Fruit fly (Drosophila melanogaster) whole organism, embryonic: ENCODE data around the gene CG10005.

ENCODE experiments used
- CG11504 ChIP-seq: fragments of 200-800 bp; sonication (Bioruptor generic); optimal IDR thresholded peaks from 3 replicates; lab custom pipeline; 2019; ENCODE audit warnings: missing biosample characterization, mild to moderate bottlenecking, missing genetic modification characterization, moderate library complexity
- CG11560 ChIP-seq: fragments of 200-800 bp; sonication (Bioruptor generic); IDR thresholded peaks from 3 replicates; pipeline ENCODE4 v1.3.6; 2022; ENCODE audit warnings: missing biosample characterization, missing genetic modification characterization
- CG14050 ChIP-seq: fragments of 200-800 bp; sonication (Bioruptor generic); IDR thresholded peaks from 3 replicates; pipeline ENCODE4 v1.3.6; 2022; ENCODE audit warnings: missing biosample characterization, missing genetic modification characterization
- CG1647 ChIP-seq: fragments of 200-800 bp; sonication (Bioruptor generic); optimal IDR thresholded peaks from 3 replicates; lab custom pipeline; 2016; ENCODE audit warnings: missing biosample characterization, missing genetic modification characterization
- CG34422 ChIP-seq: fragments of 200-800 bp; sonication (Bioruptor generic); IDR thresholded peaks from 3 replicates; pipeline ENCODE4 v1.3.6; 2022; ENCODE audit warnings: missing biosample characterization, missing genetic modification characterization
- CG3847 ChIP-seq: fragments of 200-800 bp; sonication (Bioruptor generic); IDR thresholded peaks from 2 replicates; pipeline ENCODE4 v1.3.6; 2022; ENCODE audit warnings: missing biosample characterization, missing genetic modification characterization
- CG6765 ChIP-seq: fragments of 200-800 bp; sonication (Bioruptor generic); optimal IDR thresholded peaks from 3 replicates; lab custom pipeline; 2017; ENCODE audit warnings: missing biosample characterization, mild to moderate bottlenecking, missing genetic modification characterization
- CG8944 ChIP-seq: fragments of 200-800 bp; sonication (Bioruptor generic); optimal IDR thresholded peaks from 3 replicates; lab custom pipeline; 2016; ENCODE audit warnings: missing biosample characterization, missing genetic modification characterization
- Camta ChIP-seq: fragments of 200-800 bp; sonication (Bioruptor generic); optimal IDR thresholded peaks from 2 replicates; lab custom pipeline; 2016; ENCODE audit warnings: missing biosample characterization, missing genetic modification characterization
- Dfd ChIP-seq, 2 experiments: fragments of >200 bp; optimal IDR thresholded peaks; 2 replicates each; lab custom pipeline; 2017; ENCODE audit warnings: missing biosample characterization in 2 of 2, missing genetic modification characterization in 2 of 2
- Dref ChIP-seq: fragments of 200-800 bp; sonication (Bioruptor generic); IDR thresholded peaks from 2 replicates; pipeline ENCODE4 v1.3.6; 2022; ENCODE audit warnings: missing biosample characterization, missing genetic modification characterization
- Ets65A ChIP-seq: fragments of 200-800 bp; sonication (Bioruptor generic); peaks from one replicate; lab custom pipeline; 2016; ENCODE audit warnings: missing biosample characterization, missing genetic modification characterization
- H15 ChIP-seq: fragments of 200-800 bp; sonication (Bioruptor generic); IDR thresholded peaks from 3 replicates; pipeline ENCODE4 v1.3.6; 2022; ENCODE audit warnings: missing biosample characterization, missing genetic modification characterization
- Lim3 ChIP-seq: fragments of 200-800 bp; sonication (Bioruptor generic); IDR thresholded peaks from 2 replicates; pipeline ENCODE4 v1.3.6; 2022; ENCODE audit warnings: missing biosample characterization, missing genetic modification characterization
- MESR4 ChIP-seq: fragments of 200-800 bp; sonication (Bioruptor generic); optimal IDR thresholded peaks from 2 replicates; lab custom pipeline; 2018; ENCODE audit warnings: missing biosample characterization, mild to moderate bottlenecking, missing genetic modification characterization, moderate library complexity
- Med ChIP-seq: fragments of 200-800 bp; sonication (Bioruptor generic); peaks from one replicate; lab custom pipeline; 2016; ENCODE audit warnings: missing biosample characterization, missing genetic modification characterization, mild to moderate bottlenecking, inconsistent platforms, moderate library complexity
- NFAT ChIP-seq: fragments of 200-800 bp; sonication (Bioruptor generic); IDR thresholded peaks from 2 replicates; pipeline ENCODE4 v1.3.6; 2022; ENCODE audit warnings: missing biosample characterization, missing genetic modification characterization
- Oaz ChIP-seq: fragments of 200-800 bp; sonication (Bioruptor generic); IDR thresholded peaks from 2 replicates; pipeline ENCODE4 v1.3.6; 2022; ENCODE audit warnings: missing biosample characterization, missing genetic modification characterization
- Rfx ChIP-seq: fragments of 200-800 bp; sonication (Bioruptor generic); IDR thresholded peaks from 2 replicates; pipeline ENCODE4 v1.3.6; 2022; ENCODE audit warnings: missing biosample characterization, missing genetic modification characterization
- Taf1 ChIP-seq: fragments of 200-800 bp; sonication (Bioruptor generic); IDR thresholded peaks from 2 replicates; pipeline ENCODE4 v1.3.6; 2022; ENCODE audit warnings: missing biosample characterization, missing genetic modification characterization
- abd-A ChIP-seq: fragments of 200-800 bp; sonication (Bioruptor generic); optimal IDR thresholded peaks from 3 replicates; lab custom pipeline; 2019; ENCODE audit warnings: missing biosample characterization, mild to moderate bottlenecking, missing genetic modification characterization, moderate library complexity
- bowl ChIP-seq: fragments of 200-800 bp; sonication (Bioruptor generic); IDR thresholded peaks from 2 replicates; pipeline ENCODE4 v1.3.6; 2022; ENCODE audit warnings: missing biosample characterization, missing genetic modification characterization
- crol ChIP-seq: fragments of 200-800 bp; sonication (Bioruptor generic); IDR thresholded peaks from 2 replicates; pipeline ENCODE4 v1.3.6; 2022; ENCODE audit warnings: missing biosample characterization, missing genetic modification characterization
- dan ChIP-seq: fragments of 200-800 bp; sonication (Bioruptor generic); IDR thresholded peaks from 2 replicates; pipeline ENCODE4 v1.3.6; 2022; ENCODE audit warnings: missing biosample characterization, missing genetic modification characterization
- emc ChIP-seq: fragments of 200-800 bp; sonication (Bioruptor generic); optimal IDR thresholded peaks from 2 replicates; lab custom pipeline; 2016; ENCODE audit warnings: missing biosample characterization, missing genetic modification characterization
- gfzf ChIP-seq: fragments of 200-800 bp; sonication (Bioruptor generic); optimal IDR thresholded peaks from 2 replicates; lab custom pipeline; 2016; ENCODE audit warnings: missing biosample characterization, mild to moderate bottlenecking, missing genetic modification characterization, moderate library complexity
- gt ChIP-seq: fragments of 200-800 bp; sonication (Bioruptor generic); IDR thresholded peaks from 2 replicates; pipeline ENCODE4 v1.3.6; 2022; ENCODE audit warnings: missing biosample characterization, missing genetic modification characterization
- hkb ChIP-seq, 2 experiments: fragments of 200-800 bp in 1 of 2; fragments of >200 bp in 1 of 2; sonication (Bioruptor generic) in 1 of 2; IDR thresholded peaks in 1 of 2; optimal IDR thresholded peaks in 1 of 2; 2 replicates each; pipeline versions ENCODE4 v1.3.6 to Lab custom; 2017 to 2022; ENCODE audit warnings: missing biosample characterization in 1 of 2, missing genetic modification characterization in 1 of 2
- luna ChIP-seq: fragments of 200-800 bp; sonication (Bioruptor generic); optimal IDR thresholded peaks from 2 replicates; lab custom pipeline; 2016; ENCODE audit warnings: missing biosample characterization, missing genetic modification characterization
- nerfin-2 ChIP-seq: fragments of 200-800 bp; sonication (Bioruptor generic); IDR thresholded peaks from 2 replicates; pipeline ENCODE4 v1.3.6; 2022; ENCODE audit warnings: missing biosample characterization, missing genetic modification characterization; ENCODE audit not compliant: partially characterized antibody
- nom ChIP-seq: fragments of 200-800 bp; sonication (Bioruptor generic); optimal IDR thresholded peaks from 2 replicates; lab custom pipeline; 2017; ENCODE audit warnings: missing biosample characterization, missing genetic modification characterization, mild to moderate bottlenecking, moderate library complexity, missing genetic modification reagents
- onecut ChIP-seq: fragments of 200-800 bp; sonication (Bioruptor generic); IDR thresholded peaks from 2 replicates; pipeline ENCODE4 v1.3.6; 2022; ENCODE audit warnings: missing biosample characterization, missing genetic modification characterization
- otp ChIP-seq: fragments of 200-800 bp; sonication (Bioruptor generic); IDR thresholded peaks from 3 replicates; pipeline ENCODE4, ENCODE4 v1.3.6; 2022; ENCODE audit warnings: missing biosample characterization, missing genetic modification characterization
- pfk ChIP-seq: fragments of 200-800 bp; sonication (Bioruptor generic); optimal IDR thresholded peaks from 2 replicates; lab custom pipeline; 2018; ENCODE audit warnings: missing biosample characterization, mild to moderate bottlenecking, missing genetic modification characterization, moderate library complexity
- pros ChIP-seq: fragments of 200-800 bp; sonication (Bioruptor generic); optimal IDR thresholded peaks from 3 replicates; lab custom pipeline; 2019; ENCODE audit warnings: missing biosample characterization, mild to moderate bottlenecking, missing genetic modification characterization, moderate library complexity
- sc ChIP-seq, 3 experiments: fragments of >200 bp in 2 of 3; fragments of 200-800 bp in 1 of 3; sonication (Bioruptor generic) in 1 of 3; optimal IDR thresholded peaks; 2 replicates in 2 of 3; 3 replicates in 1 of 3; lab custom pipeline; 2017; ENCODE audit warnings: mild to moderate bottlenecking in 1 of 3, missing biosample characterization in 1 of 3, missing genetic modification characterization in 1 of 3, missing genetic modification reagents in 1 of 3
- sr ChIP-seq: fragments of 200-800 bp; sonication (Bioruptor generic); IDR thresholded peaks from 3 replicates; pipeline ENCODE4 v1.3.6; 2022; ENCODE audit warnings: missing biosample characterization, missing genetic modification characterization
- ssp ChIP-seq: fragments of 200-800 bp; sonication (Bioruptor generic); IDR thresholded peaks from 2 replicates; pipeline ENCODE4 v1.3.6; 2022; ENCODE audit warnings: missing biosample characterization, missing genetic modification characterization
- stwl ChIP-seq: fragments of 200-800 bp; sonication (Bioruptor generic); optimal IDR thresholded peaks from 3 replicates; lab custom pipeline; 2018; ENCODE audit warnings: missing biosample characterization, mild to moderate bottlenecking, missing genetic modification characterization, moderate library complexity
- tll ChIP-seq, 2 experiments: fragments of 200-800 bp in 1 of 2; fragments of >200 bp in 1 of 2; sonication (Bioruptor generic) in 1 of 2; optimal IDR thresholded peaks; 2 replicates each; lab custom pipeline; 2017 to 2019; ENCODE audit warnings: missing biosample characterization in 2 of 2, missing genetic modification characterization in 2 of 2, mild to moderate bottlenecking in 1 of 2, moderate library complexity in 1 of 2
- unpg ChIP-seq: fragments of 200-800 bp; sonication (Bioruptor generic); optimal IDR thresholded peaks from 3 replicates; lab custom pipeline; 2018; ENCODE audit warnings: missing biosample characterization, mild to moderate bottlenecking, missing genetic modification characterization, moderate library complexity

The CG10005 gene

DNA sequence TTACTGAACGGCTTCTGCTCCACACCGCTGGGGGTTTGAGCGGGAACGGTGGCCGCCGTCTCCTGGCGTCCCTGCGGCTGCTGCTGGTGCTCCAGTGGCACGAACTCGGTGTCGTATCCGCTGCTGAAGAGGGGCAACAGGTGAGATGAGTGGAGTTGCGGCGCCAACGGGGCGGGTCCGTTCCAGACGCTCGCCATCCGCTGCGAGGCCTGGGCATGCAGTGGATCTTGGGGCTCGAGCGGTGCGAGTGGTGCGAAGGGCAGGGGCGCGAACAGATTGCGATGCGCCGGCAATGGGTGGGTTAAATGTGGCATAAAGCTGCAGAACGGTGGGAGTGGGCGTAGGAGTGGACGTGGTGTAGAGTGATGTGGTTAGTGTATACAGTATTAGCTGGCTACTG, 12.2 kb upstream of the CG10005 start:
- peak; percentile 77 for TF ChIP-seq Med (GFP tag; lab: Kevin White, UChicago)
- TF ChIP-seq CG11504 (tag; lab: Kevin White, UChicago), result no peak
- TF ChIP-seq ssp (GFP tag; lab: Robert Waterston, UW), result no peak
- TF ChIP-seq Dfd (GFP tag; optimal IDR thresholded peaks at IDR 0.05; lab: Kevin White, UChicago), result peak in 1 of 2 experiments; percentile 20
- no peak for TF ChIP-seq Camta (GFP tag; lab: Kevin White, UChicago)
- no peak for TF ChIP-seq pfk (GFP tag; lab: Kevin White, UChicago)
- peak; percentile 65 for TF ChIP-seq Ets65A (GFP tag; lab: Kevin White, UChicago)
- 0 out of 3 replicates have a peak, but pooled peaks have one; percentile 19 for TF ChIP-seq H15 (GFP tag; lab: Robert Waterston, UW)
- TF ChIP-seq Lim3 (GFP tag; lab: Robert Waterston, UW), result no peak
- TF ChIP-seq Rfx (GFP tag; lab: Robert Waterston, UW), result peak; percentile 38; the same call in 1 of the 2 replicates
- peak; percentile 37; the same call in 1 of the 2 replicates for TF ChIP-seq crol (GFP tag; lab: Robert Waterston, UW)
- no peak for TF ChIP-seq nerfin-2
- TF ChIP-seq gt (GFP tag; lab: Robert Waterston, UW), result no peak
- TF ChIP-seq emc (GFP tag; lab: Kevin White, UChicago), result no peak
- no peak for TF ChIP-seq bowl (GFP tag; lab: Robert Waterston, UW)
- TF ChIP-seq CG34422 (GFP tag; lab: Robert Waterston, UW), result 0 out of 3 replicates have a peak, but pooled peaks have one; percentile 33
- TF ChIP-seq gfzf (GFP tag; lab: Kevin White, UChicago), result no peak
- no peak for TF ChIP-seq Taf1 (GFP tag; lab: Robert Waterston, UW)
- TF ChIP-seq NFAT (GFP tag; lab: Robert Waterston, UW), result no peak
- 0 out of 3 replicates have a peak, but pooled peaks have one; percentile 31 for TF ChIP-seq CG11560 (tag; lab: Robert Waterston, UW)
- TF ChIP-seq CG8944 (GFP tag; lab: Kevin White, UChicago), result no peak
- no peak for TF ChIP-seq abd-A (tag; lab: Kevin White, UChicago)
- TF ChIP-seq sc (optimal IDR thresholded peaks at IDR 0.05; lab: Kevin White, UChicago), result no peak
- no peak for TF ChIP-seq sc (GFP tag; optimal IDR thresholded peaks at IDR 0.05; lab: Kevin White, UChicago)
- TF ChIP-seq sr (GFP tag; lab: Robert Waterston, UW), result 0 out of 3 replicates have a peak, but pooled peaks have one; percentile 27

DNA sequence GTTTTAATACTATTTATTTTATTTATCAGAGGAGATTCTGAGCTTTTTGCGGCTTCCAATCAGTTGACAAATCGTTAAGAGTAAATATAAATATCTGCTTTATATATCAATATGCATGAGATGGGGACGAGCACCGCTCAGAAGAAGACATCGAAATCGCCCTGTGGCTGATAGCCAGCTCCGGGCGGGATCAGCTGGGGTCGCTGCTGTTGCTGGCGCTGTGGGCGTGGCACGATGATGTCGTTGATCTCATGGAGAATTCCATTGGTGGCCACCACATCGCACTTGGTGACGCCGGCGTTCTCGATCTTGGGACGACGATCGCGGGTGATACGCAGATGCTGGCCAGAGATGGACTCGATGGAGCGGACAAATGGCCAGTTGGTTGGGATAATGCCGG, 7.9 kb upstream of the CG10005 start:
- no peak for TF ChIP-seq CG14050 (GFP tag; lab: Robert Waterston, UW)
- no peak for TF ChIP-seq luna (GFP tag; lab: Kevin White, UChicago)
- no peak for TF ChIP-seq onecut
- no peak for TF ChIP-seq stwl (tag; lab: Kevin White, UChicago)
- no peak for TF ChIP-seq dan (GFP tag; lab: Robert Waterston, UW)
- peak; percentile 38 for TF ChIP-seq nom (GFP tag; lab: Kevin White, UChicago)
- TF ChIP-seq MESR4 (GFP tag; lab: Kevin White, UChicago), result no peak
- no peak for TF ChIP-seq tll (GFP tag; optimal IDR thresholded peaks at IDR 0.05; lab: Kevin White, UChicago)
- TF ChIP-seq unpg (GFP tag; lab: Kevin White, UChicago), result no peak
- TF ChIP-seq otp (GFP tag; lab: Robert Waterston, UW), result no peak
- 0 out of 2 replicates have a peak, but pooled peaks have one; percentile 7 for TF ChIP-seq Dref (GFP tag; lab: Robert Waterston, UW)
- TF ChIP-seq pros (GFP tag; lab: Kevin White, UChicago), result no peak
- no peak for TF ChIP-seq CG1647 (GFP tag; lab: Kevin White, UChicago)
- no peak for TF ChIP-seq hkb (optimal IDR thresholded peaks at IDR 0.05; lab: Kevin White, UChicago)
- TF ChIP-seq hkb (GFP tag; IDR thresholded peaks at IDR 0.05; lab: Robert Waterston, UW), result no peak
- TF ChIP-seq Oaz (GFP tag; lab: Robert Waterston, UW), result no peak
- no peak for TF ChIP-seq CG3847 (GFP tag; lab: Robert Waterston, UW)
- TF ChIP-seq CG6765 (GFP tag; lab: Kevin White, UChicago), result no peak
